ENCODE assay signal across 1 worm cellular context in the genomic region with DNA sequence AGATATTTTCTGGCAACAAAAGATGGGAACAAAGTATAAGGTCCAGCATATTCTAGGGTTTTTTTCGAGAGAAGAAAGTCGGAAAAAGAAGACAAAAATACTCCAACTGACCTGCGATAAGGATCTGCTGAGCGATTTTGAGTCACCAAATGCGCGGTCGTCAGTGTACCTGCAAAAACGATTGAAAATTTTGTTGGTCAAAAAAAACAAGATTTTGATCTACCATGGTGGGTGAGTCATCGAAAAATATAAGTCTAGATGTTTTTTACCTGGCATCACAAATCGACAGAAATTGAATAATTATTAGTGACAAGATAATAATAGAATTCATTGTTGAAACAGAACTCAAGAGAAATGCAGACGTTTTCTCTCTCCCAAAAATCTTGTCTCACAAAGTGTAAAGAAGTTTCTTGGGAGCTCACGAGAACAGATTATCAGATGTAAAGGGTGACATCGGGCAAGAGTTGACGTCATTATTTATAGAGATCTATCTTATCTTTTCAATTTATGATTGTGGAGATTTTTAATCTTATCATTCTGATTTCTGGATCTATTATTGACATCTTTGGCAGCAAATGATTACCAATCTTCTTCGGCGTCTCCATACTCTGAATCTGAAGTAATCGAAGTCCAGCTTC.
TF ChIP-seq lines count a peak whose summit lies in the region.

No protein-coding gene starts in this region.

TF ChIP-seq in whole organism, L4 larva, 104 proteins besides CTCF, POLR2A, EP300 and RAD21 (continued from another document):
- TF ChIP-seq nhr-11 (tag; optimal IDR thresholded peaks at IDR 0.05; lab: Kevin White, UChicago) (peak; percentile 21), hlh-11 (tag; optimal IDR thresholded peaks at IDR 0.05; lab: Kevin White, UChicago) (peak; percentile 11)
